Worm (Caenorhabditis elegans) whole organism, midembryonic: ENCODE data around the gene rde-1.

Source experiments
- T22C8.4 ChIP-seq: fragments of 200-800 bp; sonication (Bioruptor generic); IDR thresholded peaks from 2 replicates; pipeline ENCODE4 v1.3.6; 2022; ENCODE audit warnings: missing genetic modification characterization, missing compliant biosample characterization
- cog-1 ChIP-seq: sonication (generic microtip); optimal IDR thresholded peaks from 2 replicates; lab custom pipeline; 2016; ENCODE audit warnings: missing genetic modification characterization, missing compliant biosample characterization
- flt-1 ChIP-seq: fragments of 200-800 bp; sonication (Bioruptor generic); IDR thresholded peaks from 2 replicates; pipeline ENCODE4 v1.3.6; 2022; ENCODE audit warnings: missing genetic modification characterization, missing compliant biosample characterization
- klf-2 ChIP-seq: fragments of 200-800 bp; sonication (Bioruptor generic); conservative IDR thresholded peaks from 2 replicates; pipeline ENCODE4 v1.3.6; 2022; ENCODE audit warnings: missing genetic modification reagents, missing genetic modification characterization, missing compliant biosample characterization
- med-1 ChIP-seq: sonication (generic microtip); optimal IDR thresholded peaks from 2 replicates; lab custom pipeline; 2017; ENCODE audit warnings: missing genetic modification characterization, mild to moderate bottlenecking, missing compliant biosample characterization, antibody characterized with exemption, missing genetic modification reagents; ENCODE audit not compliant: insufficient read depth
- ref-1 ChIP-seq: fragments of 200-800 bp; sonication (Bioruptor generic); conservative IDR thresholded peaks from 2 replicates; pipeline ENCODE4 v1.3.6; 2022; ENCODE audit warnings: missing genetic modification reagents, missing genetic modification characterization, missing compliant biosample characterization
- tab-1 ChIP-seq: fragments of 200-800 bp; sonication (Bioruptor generic); IDR thresholded peaks from 2 replicates; pipeline ENCODE4 v1.3.6; 2022; ENCODE audit warnings: missing genetic modification characterization, missing compliant biosample characterization
- ztf-23 ChIP-seq: fragments of 200-800 bp; sonication (Bioruptor generic); IDR thresholded peaks from 2 replicates; pipeline ENCODE4 v1.3.6; 2022; ENCODE audit warnings: missing genetic modification reagents, missing genetic modification characterization, missing compliant biosample characterization
- ztf-29 ChIP-seq: fragments of 200-800 bp; sonication (Bioruptor generic); IDR thresholded peaks from 2 replicates; pipeline ENCODE4 v1.3.6; 2022; ENCODE audit warnings: missing genetic modification reagents, missing genetic modification characterization, missing compliant biosample characterization

DNA sequence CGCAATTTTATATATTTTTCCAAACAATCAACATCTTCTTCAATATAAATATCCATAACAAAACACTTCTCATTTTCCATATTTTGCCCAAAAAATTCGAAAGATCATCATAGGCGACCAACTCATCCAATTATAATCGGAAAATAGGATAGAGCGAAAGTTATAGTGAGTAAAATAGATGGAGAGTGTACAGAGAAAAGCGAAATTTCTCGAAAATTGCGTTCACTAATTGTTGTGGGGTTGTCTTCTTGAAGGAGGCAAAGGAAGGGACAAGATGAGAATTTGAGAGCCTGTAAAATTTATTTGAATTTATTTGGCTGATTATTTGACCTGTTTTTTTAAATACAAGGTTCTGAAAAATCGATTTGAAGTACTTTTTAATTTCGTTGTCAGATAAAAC is 44.1 kb upstream of the rde-1 start:
- TF ChIP-seq cog-1 (tag; lab: Kevin White, UChicago): no peak
- TF ChIP-seq ztf-23: no peak
- TF ChIP-seq tab-1 (GFP tag; lab: Robert Waterston, UW): no peak
- TF ChIP-seq T22C8.4 (GFP tag; lab: Robert Waterston, UW): no peak
- TF ChIP-seq ref-1: no peak
- TF ChIP-seq med-1 (GFP tag; lab: Kevin White, UChicago): no peak
- no peak for TF ChIP-seq klf-2 (GFP tag; lab: Robert Waterston, UW)
- TF ChIP-seq flt-1: no peak
- no peak for TF ChIP-seq ztf-29
